Worm (Caenorhabditis elegans) whole organism, L1 larva: ENCODE measurements around the gene col-174.
A peak's percentile ranks its signal among the peaks of the same experiment; 100 is the strongest.

Experiments used
- ceh-82 ChIP-seq, 3 experiments: fragments of 150-350 bp in 1 of 3; sonication (generic microtip) in 2 of 3; optimal IDR thresholded peaks; 2 replicates each; lab custom pipeline; 2014 to 2017; ENCODE audit warnings: missing biosample characterization in 3 of 3, missing genetic modification characterization in 3 of 3
- ceh-88 ChIP-seq: fragments of 200-800 bp; sonication (Bioruptor generic); IDR thresholded peaks from 2 replicates; pipeline ENCODE4 v1.3.6; 2022; ENCODE audit warnings: missing genetic modification characterization, missing compliant biosample characterization
- grh-1 ChIP-seq: fragments of 200-800 bp; sonication (Bioruptor generic); IDR thresholded peaks from 2 replicates; pipeline ENCODE4 v1.3.6; 2022; ENCODE audit warnings: missing genetic modification reagents, missing genetic modification characterization, missing compliant biosample characterization
- nhr-20 ChIP-seq: sonication (generic microtip); optimal IDR thresholded peaks from 2 replicates; lab custom pipeline; 2016; ENCODE audit warnings: mild to moderate bottlenecking, missing genetic modification characterization, missing compliant biosample characterization
- nhr-84 ChIP-seq: sonication (generic microtip); optimal IDR thresholded peaks from 2 replicates; lab custom pipeline; 2017; ENCODE audit warnings: missing biosample characterization, missing genetic modification characterization

DNA sequence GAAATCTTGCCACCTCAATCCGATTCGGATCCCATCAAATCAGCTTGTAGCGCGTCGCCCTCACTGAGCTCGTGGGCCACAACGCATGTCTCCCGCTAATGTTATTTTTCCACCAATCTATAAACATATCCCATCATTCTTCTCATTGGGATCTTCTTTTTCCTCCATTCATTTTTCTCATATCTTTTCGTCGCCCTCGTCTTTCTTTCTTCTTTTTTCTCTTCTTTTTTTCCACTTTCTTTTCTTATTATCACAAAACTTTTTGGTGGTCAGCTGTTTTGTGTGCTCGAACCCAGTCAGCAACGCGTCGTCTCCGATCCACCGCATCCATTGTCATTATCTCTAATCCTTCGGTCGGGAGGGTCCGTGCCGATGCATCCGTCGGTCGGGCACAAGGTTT, 22.8 kb upstream of the col-174 start:
- peak; percentile 33 for TF ChIP-seq nhr-20 (tag; lab: Kevin White, UChicago)
- TF ChIP-seq ceh-88 = no peak
- no peak for TF ChIP-seq grh-1 (GFP tag; lab: Robert Waterston, UW)
- TF ChIP-seq nhr-84 (tag; lab: Kevin White, UChicago) = no peak
- TF ChIP-seq ceh-82 (tag; optimal IDR thresholded peaks at IDR 0.05; lab: Kevin White, UChicago) = no peak
